1 fruit fly cellular context compared by ENCODE assay signal in genomic region chr3R:29251418-29251817, dm6.
TF ChIP-seq lines count a peak whose summit lies in the region.

No protein-coding gene starts in this region.

TF ChIP-seq in whole organism, embryonic, 481 proteins besides CTCF, POLR2A, EP300 and RAD21 (continued from another document and continues in another):
- TF ChIP-seq NC2α (GFP tag; optimal IDR thresholded peaks at IDR 0.05; lab: Kevin White, UChicago): no peak
- TF ChIP-seq CG32767 (GFP tag; IDR thresholded peaks at IDR 0.05; lab: Robert Waterston, UW): no peak
- TF ChIP-seq Taf1 (GFP tag; IDR thresholded peaks at IDR 0.05; lab: Robert Waterston, UW): no peak
- peak; percentile 80 for TF ChIP-seq CG42726 (GFP tag; IDR thresholded peaks at IDR 0.05; lab: Robert Waterston, UW; ENCODE audit: partially characterized antibody)
- peak; percentile 78 for TF ChIP-seq D19A (tag; optimal IDR thresholded peaks at IDR 0.05; lab: Kevin White, UChicago)
- TF ChIP-seq Dad (GFP tag; optimal IDR thresholded peaks at IDR 0.05; lab: Kevin White, UChicago): no peak
- no peak for TF ChIP-seq Jarid2 (GFP tag; optimal IDR thresholded peaks at IDR 0.05; lab: Kevin White, UChicago)
- TF ChIP-seq CG7271 (tag; optimal IDR thresholded peaks at IDR 0.05; lab: Kevin White, UChicago): no peak
- TF ChIP-seq NfI (GFP tag; optimal IDR thresholded peaks at IDR 0.05; lab: Kevin White, UChicago): no peak
- peak; percentile 12 for TF ChIP-seq Meics (GFP tag; optimal IDR thresholded peaks at IDR 0.05; lab: Kevin White, UChicago)
- no peak for TF ChIP-seq YL-1 (GFP tag; optimal IDR thresholded peaks at IDR 0.05; lab: Kevin White, UChicago)
- peak; percentile 30; the same call in 1 of the 2 replicates for TF ChIP-seq CG6272 (GFP tag; IDR thresholded peaks at IDR 0.05; lab: Robert Waterston, UW)
- no peak for TF ChIP-seq cato (GFP tag; optimal IDR thresholded peaks at IDR 0.05; lab: Kevin White, UChicago; ENCODE audit: borderline replicate concordance)
- TF ChIP-seq pan (optimal IDR thresholded peaks at IDR 0.05; lab: Kevin White, UChicago): no peak
- peak in 1 of 2 experiments; percentile 39 for TF ChIP-seq pan (GFP tag; optimal IDR thresholded peaks at IDR 0.05 in 1 of 2, IDR thresholded peaks at IDR 0.05 in 1 of 2)
- TF ChIP-seq chinmo (GFP tag; IDR thresholded peaks at IDR 0.05; lab: Robert Waterston, UW; ENCODE audit: partially characterized antibody): peak; percentile 71; the same call in 2 of the 4 replicates
- TF ChIP-seq CG12659 (GFP tag; optimal IDR thresholded peaks at IDR 0.05; lab: Kevin White, UChicago): peak; percentile 36
- peak; percentile 11 for TF ChIP-seq phol (tag; optimal IDR thresholded peaks at IDR 0.05; lab: Kevin White, UChicago)
- no peak for TF ChIP-seq peb (GFP tag; IDR thresholded peaks at IDR 0.05; lab: Robert Waterston, UW)
- no peak for TF ChIP-seq repo (GFP tag; optimal IDR thresholded peaks at IDR 0.05; lab: Kevin White, UChicago)
- no peak for TF ChIP-seq eyg (GFP tag; optimal IDR thresholded peaks at IDR 0.05; lab: Kevin White, UChicago)
- TF ChIP-seq CG11085 (GFP tag; IDR thresholded peaks at IDR 0.05; lab: Robert Waterston, UW): no peak
- 0 out of 2 replicates have a peak, but pooled peaks have one; percentile 26 for TF ChIP-seq CG3847 (GFP tag; IDR thresholded peaks at IDR 0.05; lab: Robert Waterston, UW)
- TF ChIP-seq CG6689 (GFP tag; IDR thresholded peaks at IDR 0.05; lab: Robert Waterston, UW): no peak
- TF ChIP-seq CG17612 (GFP tag; IDR thresholded peaks at IDR 0.05; lab: Robert Waterston, UW): no peak
- no peak for TF ChIP-seq CG17912 (GFP tag; optimal IDR thresholded peaks at IDR 0.05; lab: Kevin White, UChicago)
- no peak for TF ChIP-seq Nf-YB (GFP tag; optimal IDR thresholded peaks at IDR 0.05; lab: Kevin White, UChicago)
- no peak for TF ChIP-seq nom (GFP tag; optimal IDR thresholded peaks at IDR 0.05; lab: Kevin White, UChicago)
- TF ChIP-seq Mrtf (GFP tag; IDR thresholded peaks at IDR 0.05; lab: Robert Waterston, UW): no peak
- TF ChIP-seq ci (GFP tag; IDR thresholded peaks at IDR 0.05; lab: Robert Waterston, UW): no peak
- TF ChIP-seq exex (tag; optimal IDR thresholded peaks at IDR 0.05; lab: Kevin White, UChicago): no peak
- peak; percentile 41 for TF ChIP-seq stwl (tag; optimal IDR thresholded peaks at IDR 0.05; lab: Kevin White, UChicago)
- TF ChIP-seq Fer3 (tag; optimal IDR thresholded peaks at IDR 0.05; lab: Kevin White, UChicago): no peak
- peak; percentile 41 for TF ChIP-seq gsb-n (tag; optimal IDR thresholded peaks at IDR 0.05; lab: Kevin White, UChicago)
- no peak for TF ChIP-seq grau (tag; optimal IDR thresholded peaks at IDR 0.05; lab: Kevin White, UChicago)
- peak; percentile 54 for TF ChIP-seq Xbp1 (GFP tag; optimal IDR thresholded peaks at IDR 0.05; lab: Kevin White, UChicago)
- no peak for TF ChIP-seq GATAe (GFP tag; conservative IDR thresholded peaks at IDR 0.05; lab: Robert Waterston, UW)
- TF ChIP-seq jing (GFP tag; optimal IDR thresholded peaks at IDR 0.05; lab: Kevin White, UChicago): no peak
- no peak for TF ChIP-seq Mad (GFP tag; optimal IDR thresholded peaks at IDR 0.05; lab: Kevin White, UChicago)
- peak; percentile 81 for TF ChIP-seq Opbp (GFP tag; IDR thresholded peaks at IDR 0.05; lab: Robert Waterston, UW; ENCODE audit: partially characterized antibody)
- no peak for TF ChIP-seq ara (GFP tag; IDR thresholded peaks at IDR 0.05; lab: Robert Waterston, UW)
- no peak for TF ChIP-seq CG4730 (GFP tag; IDR thresholded peaks at IDR 0.05; lab: Robert Waterston, UW)
- no peak for TF ChIP-seq Fer2 (tag; optimal IDR thresholded peaks at IDR 0.05; lab: Kevin White, UChicago)
- no peak; the same call in 1 of the 2 replicates for TF ChIP-seq NFAT (GFP tag; IDR thresholded peaks at IDR 0.05; lab: Robert Waterston, UW)
- peak; percentile 13 for TF ChIP-seq CG8089 (GFP tag; optimal IDR thresholded peaks at IDR 0.05; lab: Kevin White, UChicago)
- TF ChIP-seq Dip3 (GFP tag; optimal IDR thresholded peaks at IDR 0.05; lab: Kevin White, UChicago): no peak
- TF ChIP-seq trh (GFP tag; optimal IDR thresholded peaks at IDR 0.05; lab: Kevin White, UChicago): no peak
- TF ChIP-seq Optix (GFP tag; IDR thresholded peaks at IDR 0.05; lab: Robert Waterston, UW): no peak
- no peak for TF ChIP-seq CG4707 (GFP tag; optimal IDR thresholded peaks at IDR 0.05; lab: Kevin White, UChicago)
- no peak for TF ChIP-seq CG8359 (GFP tag; optimal IDR thresholded peaks at IDR 0.05; lab: Kevin White, UChicago; ENCODE audit: borderline replicate concordance)
- TF ChIP-seq eve (GFP tag; optimal IDR thresholded peaks at IDR 0.05; lab: Kevin White, UChicago): no peak
- no peak; the same call in 1 of the 2 replicates for TF ChIP-seq lmd (GFP tag; IDR thresholded peaks at IDR 0.05; lab: Robert Waterston, UW)
- TF ChIP-seq sug (tag; optimal IDR thresholded peaks at IDR 0.05; lab: Kevin White, UChicago): no peak
- TF ChIP-seq pzg (GFP tag; optimal IDR thresholded peaks at IDR 0.05; lab: Kevin White, UChicago): peak; percentile 33
- no peak for TF ChIP-seq Usf (GFP tag; optimal IDR thresholded peaks at IDR 0.05; lab: Kevin White, UChicago)
- no peak for TF ChIP-seq CG15479 (GFP tag; optimal IDR thresholded peaks at IDR 0.05; lab: Kevin White, UChicago)
- TF ChIP-seq CG12769 (tag; optimal IDR thresholded peaks at IDR 0.05; lab: Kevin White, UChicago): no peak
- TF ChIP-seq chn (GFP tag; optimal IDR thresholded peaks at IDR 0.05; lab: Kevin White, UChicago): no peak
- peak; percentile 6 for TF ChIP-seq lab (GFP tag; optimal IDR thresholded peaks at IDR 0.05; lab: Kevin White, UChicago)
- TF ChIP-seq Elba2 (GFP tag; optimal IDR thresholded peaks at IDR 0.05; lab: Kevin White, UChicago): no peak
- no peak for TF ChIP-seq CG10462 (GFP tag; optimal IDR thresholded peaks at IDR 0.05; lab: Kevin White, UChicago)
- TF ChIP-seq dmrt99B (tag; optimal IDR thresholded peaks at IDR 0.05; lab: Kevin White, UChicago): no peak
- TF ChIP-seq pros (GFP tag; optimal IDR thresholded peaks at IDR 0.05; lab: Kevin White, UChicago): no peak
- no peak for TF ChIP-seq BtbVII (GFP tag; optimal IDR thresholded peaks at IDR 0.05; lab: Kevin White, UChicago)
- peak; percentile 35 for TF ChIP-seq nerfin-1 (tag; optimal IDR thresholded peaks at IDR 0.05; lab: Kevin White, UChicago)
- no peak for TF ChIP-seq croc (GFP tag; conservative IDR thresholded peaks at IDR 0.05; lab: Robert Waterston, UW)
- peak; percentile 36 for TF ChIP-seq CG14710 (tag; optimal IDR thresholded peaks at IDR 0.05; lab: Kevin White, UChicago)
- TF ChIP-seq Side (GFP tag; optimal IDR thresholded peaks at IDR 0.05; lab: Kevin White, UChicago): no peak
- TF ChIP-seq nmo (GFP tag; optimal IDR thresholded peaks at IDR 0.05; lab: Kevin White, UChicago): peak; percentile 11
- TF ChIP-seq CG14014 (GFP tag; IDR thresholded peaks at IDR 0.05; lab: Robert Waterston, UW): 0 out of 2 replicates have a peak, but pooled peaks have one; percentile 27
- no peak for TF ChIP-seq CG31388 (GFP tag; optimal IDR thresholded peaks at IDR 0.05; lab: Kevin White, UChicago)
- no peak for TF ChIP-seq CG4282 (GFP tag; optimal IDR thresholded peaks at IDR 0.05; lab: Kevin White, UChicago)
- TF ChIP-seq ato (GFP tag; IDR thresholded peaks at IDR 0.05; lab: Robert Waterston, UW; ENCODE audit: partially characterized antibody): 0 out of 2 replicates have a peak, but pooled peaks have one; percentile 53
- peak; percentile 18 for TF ChIP-seq CG8290 (GFP tag; optimal IDR thresholded peaks at IDR 0.05; lab: Kevin White, UChicago)
- TF ChIP-seq CG8290 (tag; optimal IDR thresholded peaks at IDR 0.05; lab: Kevin White, UChicago): no peak
- TF ChIP-seq dati (GFP tag; IDR thresholded peaks at IDR 0.05; lab: Robert Waterston, UW): no peak
- TF ChIP-seq sens (GFP tag; lab: Kevin White, UChicago): no peak
- no peak for TF ChIP-seq Drgx (GFP tag; IDR thresholded peaks at IDR 0.05; lab: Robert Waterston, UW)
- no peak for TF ChIP-seq Bdp1 (GFP tag; optimal IDR thresholded peaks at IDR 0.05; lab: Kevin White, UChicago)
- TF ChIP-seq Mes4 (GFP tag; optimal IDR thresholded peaks at IDR 0.05; lab: Kevin White, UChicago): peak; percentile 22
- no peak for TF ChIP-seq wor (GFP tag; IDR thresholded peaks at IDR 0.05; lab: Robert Waterston, UW)
- no peak for TF ChIP-seq wek (GFP tag; optimal IDR thresholded peaks at IDR 0.05; lab: Kevin White, UChicago)
- no peak for TF ChIP-seq dan (GFP tag; IDR thresholded peaks at IDR 0.05; lab: Robert Waterston, UW)
- no peak for TF ChIP-seq MESR4 (GFP tag; optimal IDR thresholded peaks at IDR 0.05; lab: Kevin White, UChicago)
- 0 out of 3 replicates have a peak, but pooled peaks have one; percentile 37 for TF ChIP-seq sr (GFP tag; IDR thresholded peaks at IDR 0.05; lab: Robert Waterston, UW)
- TF ChIP-seq yki (optimal IDR thresholded peaks at IDR 0.05; lab: Kevin White, UChicago): no peak
- no peak for TF ChIP-seq Max (GFP tag; optimal IDR thresholded peaks at IDR 0.05; lab: Kevin White, UChicago)
- no peak for TF ChIP-seq CG8944 (GFP tag; optimal IDR thresholded peaks at IDR 0.05; lab: Kevin White, UChicago)
- no peak for TF ChIP-seq CoRest (tag; optimal IDR thresholded peaks at IDR 0.05; lab: Kevin White, UChicago)
- TF ChIP-seq nerfin-2 (GFP tag; IDR thresholded peaks at IDR 0.05; lab: Robert Waterston, UW; ENCODE audit: partially characterized antibody): no peak
- TF ChIP-seq CG12104 (GFP tag; optimal IDR thresholded peaks at IDR 0.05; lab: Kevin White, UChicago): no peak
- no peak for TF ChIP-seq crol (GFP tag; IDR thresholded peaks at IDR 0.05; lab: Robert Waterston, UW)
- TF ChIP-seq CG2202 (tag; optimal IDR thresholded peaks at IDR 0.05; lab: Kevin White, UChicago): no peak
- no peak for TF ChIP-seq Hmx (GFP tag; optimal IDR thresholded peaks at IDR 0.05; lab: Kevin White, UChicago)
- TF ChIP-seq CG10959 (GFP tag; IDR thresholded peaks at IDR 0.05; lab: Robert Waterston, UW): no peak
- no peak for TF ChIP-seq CG1233 (GFP tag; optimal IDR thresholded peaks at IDR 0.05; lab: Kevin White, UChicago)
- TF ChIP-seq Sox100B (GFP tag; optimal IDR thresholded peaks at IDR 0.05; lab: Kevin White, UChicago): no peak
- TF ChIP-seq sqz (GFP tag; optimal IDR thresholded peaks at IDR 0.05; lab: Kevin White, UChicago): peak; percentile 92
- no peak for TF ChIP-seq CG2889 (GFP tag; IDR thresholded peaks at IDR 0.05; lab: Robert Waterston, UW)
- TF ChIP-seq ken (GFP tag; IDR thresholded peaks at IDR 0.05; lab: Robert Waterston, UW): no peak
- TF ChIP-seq Sry-β (GFP tag; optimal IDR thresholded peaks at IDR 0.05; lab: Kevin White, UChicago): no peak
- TF ChIP-seq Aef1 (GFP tag; IDR thresholded peaks at IDR 0.05; lab: Robert Waterston, UW): no peak; the same call in 2 of the 3 replicates
- peak; percentile 90 for TF ChIP-seq sna (GFP tag; IDR thresholded peaks at IDR 0.05; lab: Robert Waterston, UW; ENCODE audit: partially characterized antibody)
- no peak for TF ChIP-seq Nf-YC (tag; optimal IDR thresholded peaks at IDR 0.05; lab: Kevin White, UChicago)
- peak; percentile 49 for TF ChIP-seq Rfx (GFP tag; IDR thresholded peaks at IDR 0.05; lab: Robert Waterston, UW)
- peak; percentile 52 for TF ChIP-seq CG32772 (GFP tag; IDR thresholded peaks at IDR 0.05; lab: Robert Waterston, UW)
- peak; percentile 89 for TF ChIP-seq Doc3 (GFP tag; IDR thresholded peaks at IDR 0.05; lab: Robert Waterston, UW; ENCODE audit: partially characterized antibody)
- peak; percentile 11 for TF ChIP-seq lbe (GFP tag; optimal IDR thresholded peaks at IDR 0.05; lab: Kevin White, UChicago)
- peak; percentile 12 for TF ChIP-seq CG33213 (GFP tag; optimal IDR thresholded peaks at IDR 0.05; lab: Kevin White, UChicago)
- TF ChIP-seq CG18599 (GFP tag; optimal IDR thresholded peaks at IDR 0.05; lab: Kevin White, UChicago): no peak
- no peak for TF ChIP-seq psq (GFP tag; optimal IDR thresholded peaks at IDR 0.05; lab: Kevin White, UChicago)
- TF ChIP-seq Atf6 (GFP tag; IDR thresholded peaks at IDR 0.05; lab: Robert Waterston, UW): no peak
- no peak for TF ChIP-seq Gsc (GFP tag; IDR thresholded peaks at IDR 0.05; lab: Robert Waterston, UW)
- no peak for TF ChIP-seq CG9797 (GFP tag; optimal IDR thresholded peaks at IDR 0.05; lab: Kevin White, UChicago)
- peak; percentile 81 for TF ChIP-seq Scr (GFP tag; IDR thresholded peaks at IDR 0.05; lab: Robert Waterston, UW; ENCODE audit: partially characterized antibody)
- no peak for TF ChIP-seq Ravus (GFP tag; IDR thresholded peaks at IDR 0.05; lab: Robert Waterston, UW)
- TF ChIP-seq CG17829 (tag; optimal IDR thresholded peaks at IDR 0.05; lab: Kevin White, UChicago): peak; percentile 61
- TF ChIP-seq da (GFP tag; optimal IDR thresholded peaks at IDR 0.05; lab: Kevin White, UChicago): no peak
- TF ChIP-seq Ets97D (GFP tag; optimal IDR thresholded peaks at IDR 0.05; lab: Kevin White, UChicago): peak; percentile 26
- TF ChIP-seq cas (GFP tag; IDR thresholded peaks at IDR 0.05; lab: Robert Waterston, UW): no peak
- TF ChIP-seq CG15011 (GFP tag; optimal IDR thresholded peaks at IDR 0.05; lab: Kevin White, UChicago): no peak
- no peak for TF ChIP-seq CG12942 (GFP tag; optimal IDR thresholded peaks at IDR 0.05; lab: Kevin White, UChicago)
- TF ChIP-seq CG3726 (GFP tag; IDR thresholded peaks at IDR 0.05; lab: Robert Waterston, UW): no peak
- no peak for TF ChIP-seq lov (optimal IDR thresholded peaks at IDR 0.05; lab: Kevin White, UChicago)
- no peak for TF ChIP-seq lov (GFP tag; IDR thresholded peaks at IDR 0.05; lab: Robert Waterston, UW)
- TF ChIP-seq CG10267 (tag; optimal IDR thresholded peaks at IDR 0.05; lab: Kevin White, UChicago): peak; percentile 27
- no peak for TF ChIP-seq Atf-2 (GFP tag; optimal IDR thresholded peaks at IDR 0.05; lab: Kevin White, UChicago)
- TF ChIP-seq zfh1 (GFP tag; IDR thresholded peaks at IDR 0.05; lab: Robert Waterston, UW): peak; percentile 66; the same call in 2 of the 3 replicates
- TF ChIP-seq CG10979 (tag; optimal IDR thresholded peaks at IDR 0.05; lab: Kevin White, UChicago): peak; percentile 8
- no peak for TF ChIP-seq Tbp (GFP tag; optimal IDR thresholded peaks at IDR 0.05; lab: Kevin White, UChicago)
- peak; percentile 28 for TF ChIP-seq trem (tag; optimal IDR thresholded peaks at IDR 0.05; lab: Kevin White, UChicago)
- no peak for TF ChIP-seq gsb (GFP tag; IDR thresholded peaks at IDR 0.05; lab: Robert Waterston, UW)
- no peak for TF ChIP-seq gem (tag; optimal IDR thresholded peaks at IDR 0.05; lab: Kevin White, UChicago)
- TF ChIP-seq toy (GFP tag; IDR thresholded peaks at IDR 0.05; lab: Robert Waterston, UW): no peak
- TF ChIP-seq CG11504 (tag; optimal IDR thresholded peaks at IDR 0.05; lab: Kevin White, UChicago): peak; percentile 5
- TF ChIP-seq dmrt11E (tag; optimal IDR thresholded peaks at IDR 0.05; lab: Kevin White, UChicago): no peak
